Fruit fly (Drosophila melanogaster) whole organism, embryonic: Measurements from ENCODE around the gene CG2854.

Experiments
- Asciz ChIP-seq: fragments of 200-800 bp; sonication (Bioruptor generic); optimal IDR thresholded peaks from 2 replicates; lab custom pipeline; 2017; ENCODE audit warnings: missing biosample characterization, mild to moderate bottlenecking, missing genetic modification characterization, missing genetic modification reagents
- Max ChIP-seq: fragments of 200-800 bp; sonication (Bioruptor generic); optimal IDR thresholded peaks from 2 replicates; lab custom pipeline; 2016; ENCODE audit warnings: missing biosample characterization, mild to moderate bottlenecking, missing genetic modification characterization
- hbn ChIP-seq: fragments of 200-800 bp; sonication (Bioruptor generic); IDR thresholded peaks from 2 replicates; pipeline ENCODE4 v1.3.6; 2022; ENCODE audit warnings: missing biosample characterization, missing genetic modification characterization; ENCODE audit not compliant: partially characterized antibody

DNA sequence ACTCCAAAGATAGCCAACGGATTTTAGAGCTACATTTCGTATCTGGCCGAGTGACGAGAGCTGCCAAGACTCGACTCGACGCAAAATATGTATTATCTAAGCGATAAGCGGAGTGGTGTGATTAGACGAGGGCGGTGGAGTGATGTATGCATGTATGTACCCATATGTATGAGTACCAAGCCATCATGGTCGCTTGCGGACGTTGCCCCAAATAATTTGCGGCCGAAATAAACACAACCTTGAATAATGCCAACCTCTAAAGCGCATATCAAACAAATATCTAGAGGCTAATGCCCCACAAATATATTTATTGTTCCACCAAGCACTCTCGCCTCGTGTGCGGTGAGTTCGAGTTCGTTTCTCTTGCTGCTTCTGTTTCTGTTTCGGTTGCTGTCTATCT lies 24.1 kb upstream of the CG2854 start:
- TF ChIP-seq Max (GFP tag; lab: Kevin White, UChicago): no peak
- TF ChIP-seq hbn: no peak
- no peak for TF ChIP-seq Asciz
